Worm (Caenorhabditis elegans): ENCODE data around the gene K11C4.1.

- TF ChIP-seq M03D4.4 (tag; optimal IDR thresholded peaks at IDR 0.05) (no peak), snpc-4 (tag; optimal IDR thresholded peaks at IDR 0.05) (no peak), bed-3 (GFP tag; optimal IDR thresholded peaks at IDR 0.05) (no peak), nhr-76 (tag; optimal IDR thresholded peaks at IDR 0.05) (no peak), pha-4 (tag; optimal IDR thresholded peaks at IDR 0.05) (no peak)
Observed at ce11 chrV:6919251-6919650, 22.5 kb downstream of the K11C4.1 start.

All from whole organism, mixed stage, embryonic.